Worm (Caenorhabditis elegans) whole organism, late embryonic: ENCODE measurements around the gene dylt-2.

ENCODE experiments used
- ama-1 ChIP-seq: fragments of 150-350 bp; optimal IDR thresholded peaks from 2 replicates; lab custom pipeline; 2014
- pqm-1 ChIP-seq: sonication (generic microtip); optimal IDR thresholded peaks from 2 replicates; lab custom pipeline; 2016; ENCODE audit warnings: missing genetic modification characterization, missing compliant biosample characterization
- unc-86 ChIP-seq: sonication (generic microtip); optimal IDR thresholded peaks from 2 replicates; lab custom pipeline; 2016; ENCODE audit warnings: missing genetic modification characterization, missing compliant biosample characterization

DNA sequence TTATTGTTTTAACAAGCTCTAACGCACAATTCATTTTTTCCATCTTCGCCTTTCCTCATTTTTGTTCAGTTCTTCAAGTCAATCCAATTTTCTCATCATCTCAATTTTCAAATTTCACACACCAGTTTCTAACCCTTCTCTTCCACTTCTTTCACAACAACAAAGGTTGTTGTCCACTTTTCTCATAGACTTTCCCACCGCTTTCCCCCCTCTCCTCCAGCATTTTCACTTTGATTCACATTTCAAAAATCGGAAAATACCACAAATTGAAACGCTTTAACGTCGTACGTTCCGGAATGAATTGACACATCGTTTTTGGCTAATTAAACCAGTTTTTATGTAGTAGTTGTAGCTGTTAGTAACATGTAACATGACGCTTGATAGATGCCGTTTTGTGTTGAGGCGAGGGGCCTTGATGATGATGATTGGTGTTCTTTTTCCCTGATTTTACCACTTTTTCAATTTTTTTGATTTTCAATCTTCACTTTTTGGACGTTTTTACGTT is 49.7 kb downstream of the dylt-2 start:
- TF ChIP-seq ama-1 (lab: Kevin White, UChicago) (no peak), unc-86 (tag; lab: Kevin White, UChicago) (no peak), pqm-1 (no peak)
